Worm (Caenorhabditis elegans): ENCODE data around the gene pptr-1.
"Not testable (repeated sequence)": the region's sequence is repeated elsewhere in the genome, so short reads cannot be mapped to it uniquely, and the experiment has no call there.

pptr-1 gene

ce11 chrV:16357253-16357652 is at the start of gene pptr-1:
Gene pptr-1 (plus strand): TSS chrV:16357521.
- TF ChIP-seq unc-62 (GFP tag; optimal IDR thresholded peaks at IDR 0.05), result no peak

ce11 chrV:16308343-16308742 is 49.0 kb upstream of the pptr-1 start:
- TF ChIP-seq unc-62 (GFP tag; optimal IDR thresholded peaks at IDR 0.05), result no peak

- TF ChIP-seq unc-62 (GFP tag; optimal IDR thresholded peaks at IDR 0.05), result no peak
Measured at ce11 chrV:16309523-16309922, 47.8 kb upstream of the pptr-1 start, which contains the start of gene oac-7. Gene oac-7 (plus strand): TSS chrV:16309805.

- no peak for TF ChIP-seq unc-62 (GFP tag; optimal IDR thresholded peaks at IDR 0.05)
Measured at ce11 chrV:16315004-16315403, 42.3 kb upstream of the pptr-1 start, which contains the start of gene str-214. Gene str-214 (plus strand): TSS chrV:16315304.

DNA sequence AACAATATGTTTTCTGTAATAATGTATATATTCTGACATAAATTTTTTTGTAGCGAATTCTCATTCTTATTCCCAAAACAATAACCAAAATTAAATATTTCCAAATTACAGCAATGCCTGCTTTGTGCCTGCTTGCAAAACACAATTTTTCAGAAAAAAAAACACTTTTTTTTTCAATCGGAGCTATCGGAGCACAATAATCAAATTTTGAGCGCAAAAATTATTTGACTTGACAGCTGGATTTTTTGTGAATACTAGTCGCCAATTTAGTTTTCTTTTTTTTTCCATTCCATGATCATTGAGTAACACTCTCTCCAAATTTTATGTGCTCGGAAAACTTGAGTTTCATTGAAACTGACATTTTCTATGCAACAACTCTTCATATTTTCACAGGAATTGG is 40.1 kb upstream of the pptr-1 start, which contains the start of gene srh-180:
Gene srh-180, plus strand, starts transcription at position 301 of the 400 bp plus-strand sequence.
- no peak for TF ChIP-seq unc-62 (GFP tag; optimal IDR thresholded peaks at IDR 0.05)

- TF ChIP-seq unc-62 (GFP tag; optimal IDR thresholded peaks at IDR 0.05), result no peak
Measured at ce11 chrV:16322155-16322554, 35.2 kb upstream of the pptr-1 start.

- TF ChIP-seq unc-62 (GFP tag; optimal IDR thresholded peaks at IDR 0.05), result no peak
Measured at ce11 chrV:16328849-16329248, 28.5 kb upstream of the pptr-1 start, which contains the start of gene F57G8.7. Gene F57G8.7 (plus strand): TSS chrV:16329149.

DNA sequence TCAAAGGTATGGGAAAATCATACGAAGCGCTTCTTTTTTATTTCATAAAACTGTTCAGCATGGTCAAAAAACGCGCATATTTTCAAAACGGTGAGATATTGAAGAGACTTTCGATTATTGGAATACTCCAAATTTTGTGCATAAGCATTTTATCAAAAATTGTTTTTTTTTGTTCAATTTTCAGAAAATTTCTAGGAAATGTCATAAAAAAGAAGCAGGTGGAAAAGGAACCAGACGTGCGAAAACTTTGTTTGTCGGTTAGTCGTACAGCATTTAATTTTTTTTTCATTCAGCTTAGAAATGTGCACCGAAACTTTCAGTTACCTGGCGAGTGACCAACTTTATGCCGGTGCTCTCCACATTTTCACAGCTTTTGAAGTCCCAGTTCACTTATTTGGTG is 23.9 kb upstream of the pptr-1 start, which contains the start of gene srh-167:
Gene srh-167, plus strand, starts transcription at position 301 of the 400 bp plus-strand sequence.
- no peak for TF ChIP-seq unc-62 (GFP tag; optimal IDR thresholded peaks at IDR 0.05)

- TF ChIP-seq unc-62 (GFP tag; optimal IDR thresholded peaks at IDR 0.05), result no peak
Measured at ce11 chrV:16336326-16336725, 21.0 kb upstream of the pptr-1 start, which contains the start of gene srw-87. Gene srw-87 (plus strand): TSS chrV:16336626.

ce11 chrV:16338287-16339092 is 18.8 kb upstream of the pptr-1 start, which contains the start of gene slc-9B.2:
Gene slc-9B.2 (plus strand): TSS chrV:16339042.
- not testable (repeated sequence) for TF ChIP-seq unc-62 (GFP tag; optimal IDR thresholded peaks at IDR 0.05)

ce11 chrV:16342258-16342618 is 15.1 kb upstream of the pptr-1 start, which contains the start of gene nhr-193:
Gene nhr-193 (plus strand): TSS chrV:16342308.
- no peak for TF ChIP-seq unc-62 (GFP tag; optimal IDR thresholded peaks at IDR 0.05)

- TF ChIP-seq unc-62 (GFP tag; optimal IDR thresholded peaks at IDR 0.05), result no peak
Measured at ce11 chrV:16346406-16347108, 10.8 kb upstream of the pptr-1 start, which contains the start of the genes W08G11.5 and W08G11.1. Gene W08G11.5 (minus strand): TSS chrV:16346506. Gene W08G11.1 (plus strand): TSS chrV:16347058.

- no peak for TF ChIP-seq unc-62 (GFP tag; optimal IDR thresholded peaks at IDR 0.05)
Measured at ce11 chrV:16350061-16350460, 7.3 kb upstream of the pptr-1 start.

DNA sequence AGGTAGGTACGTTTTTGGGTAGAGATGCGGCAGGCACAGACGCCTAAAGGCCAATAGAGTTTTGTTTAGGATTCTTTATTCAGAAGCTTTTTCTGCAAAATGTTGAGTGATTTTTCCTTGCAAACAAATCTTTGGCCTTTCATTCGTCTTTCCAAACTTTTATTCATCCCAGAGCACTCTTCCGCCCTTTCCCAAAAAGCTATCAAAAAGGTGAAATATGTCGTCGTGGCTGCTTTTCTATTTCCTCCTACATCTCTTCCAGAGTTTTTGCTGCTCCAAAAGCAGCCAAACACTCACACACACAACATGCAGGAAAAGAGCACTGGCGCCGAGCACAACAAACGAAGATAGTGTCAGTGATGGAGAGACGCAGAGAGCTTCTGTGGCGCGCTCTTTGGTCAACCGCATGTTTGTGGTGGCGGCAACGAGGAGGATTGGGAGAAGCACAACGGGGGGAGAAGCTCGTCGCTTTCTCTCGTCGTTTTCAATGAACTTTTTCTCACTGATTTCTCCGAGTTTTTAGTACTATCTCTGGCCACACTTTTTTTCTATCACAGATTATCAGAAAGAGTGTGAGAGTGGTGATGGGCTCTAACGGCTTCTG is 6.4 kb upstream of the pptr-1 start:
- TF ChIP-seq unc-62 (GFP tag; optimal IDR thresholded peaks at IDR 0.05), result no peak

- no peak for TF ChIP-seq unc-62 (GFP tag; optimal IDR thresholded peaks at IDR 0.05)
Measured at ce11 chrV:16351757-16352156, 5.6 kb upstream of the pptr-1 start.

DNA sequence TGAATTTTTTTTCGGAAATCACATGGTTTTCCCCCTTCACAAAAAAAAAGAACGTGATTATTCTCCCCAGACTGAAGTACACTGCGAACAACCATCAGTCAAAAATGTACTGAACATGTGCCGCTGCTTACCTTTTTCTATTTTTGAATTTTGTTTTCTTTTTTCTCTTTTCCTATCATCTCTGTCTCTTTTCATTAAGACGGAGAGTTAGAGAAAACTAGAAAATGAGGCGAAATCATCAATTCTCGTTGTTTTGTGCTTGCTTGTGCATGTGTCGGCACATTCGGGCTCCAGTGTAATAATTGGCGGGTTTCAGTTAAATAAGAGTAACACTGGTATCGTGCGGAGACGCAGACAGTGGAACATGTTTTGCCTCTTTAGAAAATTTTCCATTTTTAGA is 5.0 kb upstream of the pptr-1 start:
- TF ChIP-seq unc-62 (GFP tag; optimal IDR thresholded peaks at IDR 0.05), result no peak

Measured in whole organism, dauer.